Fruit fly (Drosophila melanogaster): ENCODE measurements around the gene CG4213.

dm6 chr2L:369811-370210 is 32.2 kb downstream of the CG4213 start:
- TF ChIP-seq psq (optimal IDR thresholded peaks at IDR 0.05) (no peak), CG8478 (optimal IDR thresholded peaks at IDR 0.05) (no peak), EcR (GFP tag; optimal IDR thresholded peaks at IDR 0.05) (no peak), pan (optimal IDR thresholded peaks at IDR 0.05) (no peak), usp (GFP tag; optimal IDR thresholded peaks at IDR 0.05) (no peak)
